Fruit fly (Drosophila melanogaster) whole organism, embryonic: ENCODE data around the gene Mnn1.

Experiments used
- B-H1 ChIP-seq: fragments of 200-800 bp; sonication (Bioruptor generic); IDR thresholded peaks from 3 replicates; pipeline ENCODE4 v1.3.6; 2022; ENCODE audit warnings: missing biosample characterization, missing genetic modification characterization
- B-H2 ChIP-seq: fragments of 200-800 bp; sonication (Bioruptor generic); optimal IDR thresholded peaks from 2 replicates; lab custom pipeline; 2018; ENCODE audit warnings: missing biosample characterization, mild to moderate bottlenecking, missing genetic modification characterization
- C15 ChIP-seq: fragments of 200-800 bp; sonication (Bioruptor generic); IDR thresholded peaks from 3 replicates; pipeline ENCODE4 v1.3.6; 2022; ENCODE audit warnings: missing biosample characterization, missing genetic modification characterization
- CG12104 ChIP-seq: fragments of 200-800 bp; sonication (Bioruptor generic); optimal IDR thresholded peaks from 3 replicates; lab custom pipeline; 2016; ENCODE audit warnings: missing biosample characterization, missing genetic modification characterization
- CG12299 ChIP-seq: fragments of 200-800 bp; sonication (Bioruptor generic); optimal IDR thresholded peaks from 2 replicates; lab custom pipeline; 2018; ENCODE audit warnings: missing biosample characterization, mild to moderate bottlenecking, missing genetic modification characterization
- CG12659 ChIP-seq: fragments of 200-800 bp; sonication (Bioruptor generic); optimal IDR thresholded peaks from 3 replicates; lab custom pipeline; 2017; ENCODE audit warnings: mild to moderate bottlenecking, missing biosample characterization, missing genetic modification reagents, missing genetic modification characterization
- CG14050 ChIP-seq: fragments of 200-800 bp; sonication (Bioruptor generic); IDR thresholded peaks from 3 replicates; pipeline ENCODE4 v1.3.6; 2022; ENCODE audit warnings: missing biosample characterization, missing genetic modification characterization
- CG14710 ChIP-seq: fragments of 200-800 bp; sonication (Bioruptor generic); optimal IDR thresholded peaks from 3 replicates; lab custom pipeline; 2019; ENCODE audit warnings: missing biosample characterization, mild to moderate bottlenecking, missing genetic modification characterization, moderate library complexity
- CG14860 ChIP-seq: fragments of 200-800 bp; sonication (Bioruptor generic); IDR thresholded peaks from 3 replicates; pipeline ENCODE4 v1.3.6; 2022; ENCODE audit warnings: missing biosample characterization, missing genetic modification characterization; ENCODE audit not compliant: partially characterized antibody
- CG14965 ChIP-seq: fragments of 200-800 bp; sonication (Bioruptor generic); optimal IDR thresholded peaks from 2 replicates; lab custom pipeline; 2016; ENCODE audit warnings: missing biosample characterization, missing genetic modification characterization, borderline replicate concordance
- CG16779 ChIP-seq: fragments of 200-800 bp; sonication (Bioruptor generic); IDR thresholded peaks from 2 replicates; pipeline ENCODE4 v1.3.6; 2022; ENCODE audit warnings: missing biosample characterization, missing genetic modification characterization
- CG17359 ChIP-seq: fragments of 200-800 bp; sonication (Bioruptor generic); optimal IDR thresholded peaks from 3 replicates; lab custom pipeline; 2018; ENCODE audit warnings: missing biosample characterization, mild to moderate bottlenecking, missing genetic modification characterization, moderate library complexity
- CG4730 ChIP-seq: fragments of 200-800 bp; sonication (Bioruptor generic); IDR thresholded peaks from 2 replicates; pipeline ENCODE4 v1.3.6; 2022; ENCODE audit warnings: missing biosample characterization, missing genetic modification characterization
- CG5180 ChIP-seq: fragments of 200-800 bp; sonication (Bioruptor generic); optimal IDR thresholded peaks from 3 replicates; lab custom pipeline; 2017; ENCODE audit warnings: missing biosample characterization, missing genetic modification characterization, mild to moderate bottlenecking, moderate library complexity, missing genetic modification reagents
- CG6683 ChIP-seq: fragments of 200-800 bp; sonication (Bioruptor generic); optimal IDR thresholded peaks from 2 replicates; lab custom pipeline; 2017; ENCODE audit warnings: missing biosample characterization, mild to moderate bottlenecking, missing genetic modification characterization, missing genetic modification reagents
- CG9215 ChIP-seq: fragments of 200-800 bp; sonication (Bioruptor generic); IDR thresholded peaks from 2 replicates; pipeline ENCODE4 v1.3.6; 2022; ENCODE audit warnings: missing biosample characterization, missing genetic modification characterization
- CG9817 ChIP-seq: fragments of 200-800 bp; sonication (Bioruptor generic); optimal IDR thresholded peaks from 2 replicates; lab custom pipeline; 2018; ENCODE audit warnings: missing biosample characterization, mild to moderate bottlenecking, missing genetic modification characterization, moderate library complexity
- CHES-1-like ChIP-seq: fragments of 200-800 bp; sonication (Bioruptor generic); optimal IDR thresholded peaks from 2 replicates; lab custom pipeline; 2016; ENCODE audit warnings: missing biosample characterization, missing genetic modification characterization
- CkIIα-i1 ChIP-seq: fragments of 200-800 bp; sonication (Bioruptor generic); IDR thresholded peaks from 2 replicates; pipeline ENCODE4 v1.3.6; 2022; ENCODE audit warnings: missing biosample characterization, missing genetic modification characterization
- D ChIP-seq, 2 experiments: fragments of 200-800 bp in 1 of 2; fragments of >200 bp in 1 of 2; sonication (Bioruptor generic) in 1 of 2; optimal IDR thresholded peaks; 2 replicates in 1 of 2; 3 replicates in 1 of 2; lab custom pipeline; 2017; ENCODE audit warnings: mild to moderate bottlenecking in 1 of 2, missing biosample characterization in 1 of 2, missing genetic modification characterization in 1 of 2, missing genetic modification reagents in 1 of 2
- Dbx ChIP-seq: fragments of 200-800 bp; sonication (Bioruptor generic); IDR thresholded peaks from 3 replicates; pipeline ENCODE4 v1.3.6; 2022; ENCODE audit warnings: missing biosample characterization, missing genetic modification characterization
- Mad ChIP-seq: fragments of 200-800 bp; sonication (Bioruptor generic); optimal IDR thresholded peaks from 2 replicates; lab custom pipeline; 2016; ENCODE audit warnings: missing biosample characterization, missing genetic modification characterization
- NC2β ChIP-seq: fragments of 200-800 bp; sonication (Bioruptor generic); optimal IDR thresholded peaks from 2 replicates; lab custom pipeline; 2016; ENCODE audit warnings: missing biosample characterization, missing genetic modification characterization
- Sin3A ChIP-seq: fragments of >200 bp; optimal IDR thresholded peaks from 2 replicates; lab custom pipeline; 2018
- Sry-δ ChIP-seq: fragments of 200-800 bp; sonication (Bioruptor generic); optimal IDR thresholded peaks from 2 replicates; lab custom pipeline; 2016; ENCODE audit warnings: missing biosample characterization, missing genetic modification characterization
- TFAM ChIP-seq: fragments of 200-800 bp; sonication (Bioruptor generic); optimal IDR thresholded peaks from 2 replicates; lab custom pipeline; 2017; ENCODE audit warnings: missing biosample characterization, missing genetic modification characterization, inconsistent platforms
- Usf ChIP-seq: fragments of 200-800 bp; sonication (Bioruptor generic); optimal IDR thresholded peaks from 2 replicates; lab custom pipeline; 2017; ENCODE audit warnings: missing genotype, missing biosample characterization, missing genetic modification characterization
- ato ChIP-seq: fragments of 200-800 bp; sonication (Bioruptor generic); IDR thresholded peaks from 2 replicates; pipeline ENCODE4 v1.3.6; 2022; ENCODE audit warnings: missing biosample characterization, missing genetic modification characterization; ENCODE audit not compliant: partially characterized antibody
- crc ChIP-seq: fragments of 200-800 bp; sonication (Bioruptor generic); optimal IDR thresholded peaks from 2 replicates; lab custom pipeline; 2016; ENCODE audit warnings: missing biosample characterization, missing genetic modification characterization
- croc ChIP-seq: fragments of 200-800 bp; sonication (Bioruptor generic); conservative IDR thresholded peaks from 3 replicates; pipeline ENCODE4 v1.3.6; 2022; ENCODE audit warnings: missing biosample characterization, missing genetic modification characterization
- crol ChIP-seq: fragments of 200-800 bp; sonication (Bioruptor generic); IDR thresholded peaks from 2 replicates; pipeline ENCODE4 v1.3.6; 2022; ENCODE audit warnings: missing biosample characterization, missing genetic modification characterization
- cwo ChIP-seq: fragments of 200-800 bp; sonication (Bioruptor generic); optimal IDR thresholded peaks from 3 replicates; lab custom pipeline; 2017; ENCODE audit warnings: missing biosample characterization, missing genetic modification characterization, mild to moderate bottlenecking, moderate library complexity, missing genetic modification reagents
- dmrt11E ChIP-seq: fragments of 200-800 bp; sonication (Bioruptor generic); optimal IDR thresholded peaks from 3 replicates; lab custom pipeline; 2018; ENCODE audit warnings: missing biosample characterization, mild to moderate bottlenecking, missing genetic modification characterization, moderate library complexity
- eve ChIP-seq, 2 experiments: fragments of >200 bp; optimal IDR thresholded peaks; 2 replicates each; lab custom pipeline; 2017; ENCODE audit warnings: missing biosample characterization in 2 of 2, missing genetic modification characterization in 2 of 2
- exex ChIP-seq: fragments of 200-800 bp; sonication (Bioruptor generic); optimal IDR thresholded peaks from 4 replicates; lab custom pipeline; 2018; ENCODE audit warnings: missing biosample characterization, mild to moderate bottlenecking, missing genetic modification characterization, moderate library complexity
- onecut ChIP-seq: fragments of 200-800 bp; sonication (Bioruptor generic); IDR thresholded peaks from 2 replicates; pipeline ENCODE4 v1.3.6; 2022; ENCODE audit warnings: missing biosample characterization, missing genetic modification characterization
- sc ChIP-seq, 3 experiments: fragments of >200 bp in 2 of 3; fragments of 200-800 bp in 1 of 3; sonication (Bioruptor generic) in 1 of 3; optimal IDR thresholded peaks; 2 replicates in 2 of 3; 3 replicates in 1 of 3; lab custom pipeline; 2017; ENCODE audit warnings: mild to moderate bottlenecking in 1 of 3, missing biosample characterization in 1 of 3, missing genetic modification characterization in 1 of 3, missing genetic modification reagents in 1 of 3
- sens ChIP-seq: fragments of 200-800 bp; sonication (Bioruptor generic); peaks from one replicate; lab custom pipeline; 2016; ENCODE audit warnings: missing biosample characterization, missing genetic modification characterization
- slbo ChIP-seq: fragments of 200-800 bp; sonication (Bioruptor generic); IDR thresholded peaks from 2 replicates; pipeline ENCODE4 v1.3.6; 2022; ENCODE audit warnings: missing biosample characterization, missing genetic modification characterization
- sna ChIP-seq: fragments of 200-800 bp; sonication (Bioruptor generic); IDR thresholded peaks from 2 replicates; pipeline ENCODE4 v1.3.6; 2022; ENCODE audit warnings: missing biosample characterization, missing genetic modification characterization; ENCODE audit not compliant: partially characterized antibody
- stwl ChIP-seq: fragments of 200-800 bp; sonication (Bioruptor generic); optimal IDR thresholded peaks from 3 replicates; lab custom pipeline; 2018; ENCODE audit warnings: missing biosample characterization, mild to moderate bottlenecking, missing genetic modification characterization, moderate library complexity
- wdn ChIP-seq: fragments of 200-800 bp; sonication (Bioruptor generic); IDR thresholded peaks from 2 replicates; pipeline ENCODE4 v1.3.6; 2022; ENCODE audit warnings: missing biosample characterization, missing genetic modification characterization
- zen ChIP-seq: fragments of 200-800 bp; sonication (Bioruptor generic); optimal IDR thresholded peaks from 3 replicates; lab custom pipeline; 2018; ENCODE audit warnings: missing biosample characterization, mild to moderate bottlenecking, missing genetic modification characterization, moderate library complexity

Gene Mnn1

DNA sequence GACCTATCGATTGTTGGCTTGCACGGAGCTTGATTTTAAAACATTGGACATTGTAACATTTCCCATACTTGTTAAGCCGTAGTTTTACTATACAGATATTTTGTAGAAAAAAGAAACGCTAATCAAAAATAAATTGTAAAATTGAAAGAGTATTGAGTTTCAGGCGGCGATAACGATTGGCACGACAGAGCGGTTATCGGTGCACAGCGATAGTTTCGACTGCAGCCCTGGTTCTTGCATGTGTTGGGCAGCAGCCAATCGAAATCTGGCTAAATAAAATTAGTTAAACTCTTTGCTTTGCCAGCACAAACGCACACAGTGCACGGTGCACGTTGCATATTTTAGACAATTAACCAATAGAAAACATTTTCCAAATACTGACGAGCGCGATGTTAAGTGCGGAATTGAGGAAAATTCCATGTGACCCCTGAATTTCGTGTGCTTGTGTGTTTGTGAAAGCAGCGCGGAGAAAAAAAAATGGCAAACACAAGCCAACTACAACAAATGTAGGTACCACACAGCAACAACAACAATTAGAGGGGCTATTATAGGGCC, 18.3 kb upstream of the Mnn1 start, which contains the start of gene milt (continued):
- TF ChIP-seq CG9215: no peak
- peak; percentile 83 for TF ChIP-seq Sry-δ (GFP tag; lab: Kevin White, UChicago)
- TF ChIP-seq exex (tag; lab: Kevin White, UChicago): peak; percentile 12
- TF ChIP-seq ato (GFP tag; lab: Robert Waterston, UW): peak; percentile 92
- no peak for TF ChIP-seq croc
- TF ChIP-seq CG4730 (GFP tag; lab: Robert Waterston, UW): no peak
- TF ChIP-seq TFAM (GFP tag; lab: Kevin White, UChicago): no peak
- no peak for TF ChIP-seq CG12299
- TF ChIP-seq CG12659 (GFP tag; lab: Kevin White, UChicago): peak; percentile 63
- no peak for TF ChIP-seq B-H1 (GFP tag; lab: Robert Waterston, UW)
- no peak for TF ChIP-seq CG5180 (GFP tag; lab: Kevin White, UChicago)
- peak; percentile 77 for TF ChIP-seq CG14860
- TF ChIP-seq CG14710 (tag; lab: Kevin White, UChicago): peak; percentile 31
- no peak for TF ChIP-seq crc (GFP tag; lab: Kevin White, UChicago)
- TF ChIP-seq Sin3A (lab: Kevin White, UChicago): peak; percentile 58
- TF ChIP-seq B-H2: no peak
- TF ChIP-seq CG14965 (GFP tag; lab: Kevin White, UChicago): no peak
- TF ChIP-seq Mad (GFP tag; lab: Kevin White, UChicago): no peak
- TF ChIP-seq CG17359: no peak
- no peak for TF ChIP-seq CkIIα-i1
- peak; percentile 76 for TF ChIP-seq sna (GFP tag; lab: Robert Waterston, UW)
- peak; percentile 34 for TF ChIP-seq slbo (GFP tag; lab: Robert Waterston, UW)
- peak; percentile 0 for TF ChIP-seq CHES-1-like
- TF ChIP-seq CG6683 (GFP tag; lab: Kevin White, UChicago): no peak
- peak; percentile 38 for TF ChIP-seq NC2β
- TF ChIP-seq CG12104: no peak
- TF ChIP-seq D (optimal IDR thresholded peaks at IDR 0.05; lab: Kevin White, UChicago): no peak
- no peak for TF ChIP-seq D (GFP tag; optimal IDR thresholded peaks at IDR 0.05; lab: Kevin White, UChicago)
- no peak for TF ChIP-seq onecut (GFP tag; lab: Robert Waterston, UW)
- peak; percentile 82 for TF ChIP-seq stwl (tag; lab: Kevin White, UChicago)
- no peak for TF ChIP-seq cwo (GFP tag; lab: Kevin White, UChicago)
- no peak for TF ChIP-seq Usf
- peak; percentile 70 for TF ChIP-seq sens (GFP tag; lab: Kevin White, UChicago)
- 0 out of 3 replicates have a peak, but pooled peaks have one; percentile 27 for TF ChIP-seq Dbx (GFP tag; lab: Robert Waterston, UW)
- no peak for TF ChIP-seq CG14050 (GFP tag; lab: Robert Waterston, UW)
- TF ChIP-seq eve (GFP tag; optimal IDR thresholded peaks at IDR 0.05; lab: Kevin White, UChicago): no peak
- no peak for TF ChIP-seq dmrt11E (tag; lab: Kevin White, UChicago)
- TF ChIP-seq zen: peak; percentile 1
- TF ChIP-seq sc (optimal IDR thresholded peaks at IDR 0.05; lab: Kevin White, UChicago): no peak
- TF ChIP-seq sc (GFP tag; optimal IDR thresholded peaks at IDR 0.05; lab: Kevin White, UChicago): no peak
- TF ChIP-seq wdn: no peak
- no peak for TF ChIP-seq C15
- TF ChIP-seq CG16779 (GFP tag; lab: Robert Waterston, UW): no peak
- no peak for TF ChIP-seq crol
- no peak for TF ChIP-seq CG9817
